Fruit fly (Drosophila melanogaster): ENCODE results near the gene hmw.

The hmw gene

dm6 chr3R:18381014-18381512 lies 19.3 kb downstream of the hmw start, which contains the start of gene CG7675 (continued):
- TF ChIP-seq CG6808 (GFP tag; optimal IDR thresholded peaks at IDR 0.05) (peak; percentile 76), Ets21C (GFP tag; optimal IDR thresholded peaks at IDR 0.05) (no peak), CG6854 (GFP tag; optimal IDR thresholded peaks at IDR 0.05) (peak; percentile 73), CG11294 (GFP tag; IDR thresholded peaks at IDR 0.05) (no peak), CG8319 (GFP tag; optimal IDR thresholded peaks at IDR 0.05) (no peak), dsx (GFP tag; optimal IDR thresholded peaks at IDR 0.05; ENCODE audit: poor library complexity, severe bottlenecking) (peak; percentile 50), svp (GFP tag) (no peak), ss (GFP tag; optimal IDR thresholded peaks at IDR 0.05) (peak; percentile 84 to 89), CG6276 (GFP tag; optimal IDR thresholded peaks at IDR 0.05) (no peak), pdm3 (GFP tag; optimal IDR thresholded peaks at IDR 0.05) (no peak), CG8632 (GFP tag; optimal IDR thresholded peaks at IDR 0.05) (no peak), CG1621 (tag; optimal IDR thresholded peaks at IDR 0.05) (peak; percentile 93), CG11762 (GFP tag; optimal IDR thresholded peaks at IDR 0.05; ENCODE audit: insufficient read depth) (no peak), topi (GFP tag; optimal IDR thresholded peaks at IDR 0.05) (no peak), Sox15 (GFP tag; optimal IDR thresholded peaks at IDR 0.05) (no peak), vri (GFP tag; optimal IDR thresholded peaks at IDR 0.05) (no peak), fd85E (GFP tag; optimal IDR thresholded peaks at IDR 0.05) (no peak), CG9139 (GFP tag; optimal IDR thresholded peaks at IDR 0.05) (peak; percentile 78), CG8119 (GFP tag; IDR thresholded peaks at IDR 0.05) (peak; percentile 48; the same call in 2 of the 3 replicates), cyc (GFP tag; optimal IDR thresholded peaks at IDR 0.05) (no peak), salr (GFP tag; optimal IDR thresholded peaks at IDR 0.05) (peak in 1 of 2 experiments; percentile 12), Eip93F (GFP tag; optimal IDR thresholded peaks at IDR 0.05) (no peak), CG3032 (tag; optimal IDR thresholded peaks at IDR 0.05) (peak; percentile 18), Lpt (GFP tag; optimal IDR thresholded peaks at IDR 0.05) (peak; percentile 63), Blimp-1 (GFP tag; optimal IDR thresholded peaks at IDR 0.05) (no peak), Hr39 (GFP tag; optimal IDR thresholded peaks at IDR 0.05) (no peak), CG6792 (GFP tag; optimal IDR thresholded peaks at IDR 0.05) (no peak), acj6 (GFP tag; optimal IDR thresholded peaks at IDR 0.05) (no peak), CG10669 (GFP tag; optimal IDR thresholded peaks at IDR 0.05) (peak; percentile 22), dac (GFP tag; optimal IDR thresholded peaks at IDR 0.05) (no peak), Met (GFP tag; optimal IDR thresholded peaks at IDR 0.05) (peak; percentile 10)

- TF ChIP-seq CG3919 (GFP tag; optimal IDR thresholded peaks at IDR 0.05), result no peak
- TF ChIP-seq Hr4 (GFP tag; optimal IDR thresholded peaks at IDR 0.05), result no peak
- no peak for TF ChIP-seq vri (GFP tag; optimal IDR thresholded peaks at IDR 0.05)
Measured at dm6 chr3R:18384972-18385371, 23.2 kb downstream of the hmw start, which contains the start of gene CG14309. Gene CG14309, minus strand, starts transcription at chr3R:18385072.

- TF ChIP-seq spab (GFP tag; optimal IDR thresholded peaks at IDR 0.05) (no peak), CG10669 (GFP tag; optimal IDR thresholded peaks at IDR 0.05) (no peak), topi (GFP tag; optimal IDR thresholded peaks at IDR 0.05) (no peak), salr (GFP tag; optimal IDR thresholded peaks at IDR 0.05) (no peak), Ets21C (GFP tag; optimal IDR thresholded peaks at IDR 0.05) (no peak), CG9139 (GFP tag; optimal IDR thresholded peaks at IDR 0.05) (no peak), CG8119 (GFP tag; IDR thresholded peaks at IDR 0.05) (no peak), Eip75B (GFP tag; optimal IDR thresholded peaks at IDR 0.05) (no peak), Eip93F (GFP tag; optimal IDR thresholded peaks at IDR 0.05) (no peak), fd85E (GFP tag; optimal IDR thresholded peaks at IDR 0.05) (no peak), Eip78C (GFP tag) (no peak), Sox14 (GFP tag; optimal IDR thresholded peaks at IDR 0.05) (no peak), lz (GFP tag; optimal IDR thresholded peaks at IDR 0.05) (no peak), dsx (GFP tag; optimal IDR thresholded peaks at IDR 0.05; ENCODE audit: poor library complexity, severe bottlenecking) (no peak)
Measured at dm6 chr3R:18385593-18385992, 23.8 kb downstream of the hmw start, which contains the start of gene cona. Gene cona, plus strand, starts transcription at chr3R:18385828.

Measured in whole organism, prepupa.